Worm (Caenorhabditis elegans): Measurements from ENCODE around the gene flr-4.

Gene flr-4

DNA sequence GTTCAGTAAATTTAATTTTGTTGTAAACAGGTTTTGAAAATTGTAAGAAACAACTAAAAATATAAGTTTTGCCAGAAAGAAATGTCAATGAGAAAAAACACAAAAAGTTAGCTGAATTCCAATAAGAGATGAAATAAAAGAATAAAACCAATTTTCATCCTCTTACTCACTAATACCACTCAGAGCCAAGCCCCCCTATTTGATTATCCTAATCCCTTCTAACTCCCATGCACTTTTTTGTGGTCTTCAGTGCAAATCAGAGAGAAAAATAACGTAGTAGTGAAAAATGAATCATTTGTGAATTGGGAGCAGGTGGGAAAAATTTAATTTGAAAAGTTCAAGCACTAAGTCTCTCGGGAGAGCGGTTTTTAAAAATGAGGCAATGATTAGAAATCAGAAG lies 47.9 kb upstream of the flr-4 start:
- peak; percentile 98 for TF ChIP-seq ces-1 (GFP tag; optimal IDR thresholded peaks at IDR 0.05)
- TF ChIP-seq ceh-83 (GFP tag; optimal IDR thresholded peaks at IDR 0.05), result no peak

DNA sequence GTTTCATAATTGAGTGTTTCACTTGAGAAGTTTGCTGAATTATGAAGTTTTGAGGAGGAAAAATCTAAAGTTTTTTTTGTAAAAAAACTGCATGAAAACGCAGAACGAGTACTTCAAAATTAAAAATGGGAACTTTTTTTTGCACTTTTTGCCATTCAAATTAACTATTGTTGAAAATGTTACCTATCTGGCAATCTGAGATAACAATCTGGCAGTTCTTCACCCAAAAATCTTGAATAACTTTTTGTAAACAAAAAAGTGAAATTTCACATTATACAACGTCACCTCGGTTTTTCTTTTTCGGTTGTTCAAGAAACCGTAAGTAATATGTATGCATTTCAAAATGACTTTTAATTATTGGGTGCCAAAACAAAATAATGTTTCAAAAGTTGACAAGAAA lies 46.6 kb upstream of the flr-4 start:
- no peak for TF ChIP-seq unc-120 (tag; optimal IDR thresholded peaks at IDR 0.05; ENCODE audit: poor library complexity, severe bottlenecking)
- TF ChIP-seq ham-2 (GFP tag; optimal IDR thresholded peaks at IDR 0.05), result no peak
- TF ChIP-seq bed-3 (GFP tag; optimal IDR thresholded peaks at IDR 0.05), result no peak
- no peak for TF ChIP-seq lsy-2 (tag; optimal IDR thresholded peaks at IDR 0.05)
- TF ChIP-seq mab-5 (tag; optimal IDR thresholded peaks at IDR 0.05), result no peak

DNA sequence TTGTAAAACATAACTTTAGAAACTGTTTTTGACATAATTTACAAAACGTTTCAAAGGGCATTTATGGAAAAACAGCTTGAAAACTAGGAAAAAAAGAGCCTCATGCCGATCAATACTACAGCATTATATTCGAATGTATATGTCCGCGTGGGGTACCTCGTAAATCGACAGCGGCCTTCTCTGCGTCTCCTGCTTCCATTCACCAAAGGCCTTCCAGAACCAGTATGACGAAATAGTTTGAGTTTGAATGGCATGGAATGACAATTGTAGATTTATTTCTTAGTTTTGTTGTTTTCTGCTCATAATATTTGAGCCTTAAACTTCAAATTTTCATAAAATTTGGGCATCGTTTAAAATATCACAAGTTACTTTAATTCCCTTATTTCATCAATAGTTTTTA lies 43.8 kb upstream of the flr-4 start:
- no peak for TF ChIP-seq lsy-2 (tag; optimal IDR thresholded peaks at IDR 0.05)
- TF ChIP-seq ceh-43 (GFP tag; optimal IDR thresholded peaks at IDR 0.05), result no peak
- TF ChIP-seq sptf-1 (tag; optimal IDR thresholded peaks at IDR 0.05), result no peak
- no peak for TF ChIP-seq nhr-12 (tag; optimal IDR thresholded peaks at IDR 0.05)
- no peak for TF ChIP-seq cnd-1 (tag; optimal IDR thresholded peaks at IDR 0.05)
- no peak for TF ChIP-seq lin-32 (GFP tag; optimal IDR thresholded peaks at IDR 0.05)
- TF ChIP-seq elt-3 (tag; optimal IDR thresholded peaks at IDR 0.05), result no peak
- no peak for TF ChIP-seq bed-3 (GFP tag; optimal IDR thresholded peaks at IDR 0.05)
- no peak for TF ChIP-seq elt-1 (tag; optimal IDR thresholded peaks at IDR 0.05; ENCODE audit: borderline replicate concordance, insufficient read depth)
- no peak for TF ChIP-seq nhr-76 (tag; optimal IDR thresholded peaks at IDR 0.05)
- TF ChIP-seq mls-2 (tag; optimal IDR thresholded peaks at IDR 0.05), result no peak
- no peak for TF ChIP-seq M03D4.4 (tag; optimal IDR thresholded peaks at IDR 0.05)
- no peak for TF ChIP-seq mep-1 (tag; optimal IDR thresholded peaks at IDR 0.05)
- TF ChIP-seq nhr-237 (tag; optimal IDR thresholded peaks at IDR 0.05), result no peak
- no peak for TF ChIP-seq zip-8 (tag; optimal IDR thresholded peaks at IDR 0.05)
- no peak for TF ChIP-seq ham-2 (GFP tag; optimal IDR thresholded peaks at IDR 0.05)
- TF ChIP-seq ceh-83 (GFP tag; optimal IDR thresholded peaks at IDR 0.05), result no peak

DNA sequence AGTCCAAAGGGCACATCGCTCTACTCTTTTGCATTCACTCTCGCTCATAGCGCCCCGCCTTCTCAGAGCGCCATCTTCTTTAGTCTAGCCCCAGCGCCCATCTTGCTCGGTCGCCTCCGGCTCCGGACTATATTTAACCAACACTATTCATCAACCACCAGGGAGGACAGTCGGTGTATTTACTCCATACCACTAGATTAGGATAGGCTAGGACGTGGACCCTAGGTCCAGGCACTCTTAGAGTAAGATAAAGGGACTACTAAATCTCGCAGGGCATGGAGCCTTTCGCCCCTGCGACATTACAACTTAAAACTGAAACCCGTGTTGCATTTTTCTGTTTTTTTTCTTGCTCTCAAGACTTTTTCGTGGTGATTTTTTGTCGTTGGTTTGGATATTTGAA lies 41.7 kb upstream of the flr-4 start:
- no peak for TF ChIP-seq lin-13 (tag; optimal IDR thresholded peaks at IDR 0.05)
- TF ChIP-seq flh-1 (GFP tag; optimal IDR thresholded peaks at IDR 0.05), result no peak
- TF ChIP-seq nhr-12 (tag; optimal IDR thresholded peaks at IDR 0.05), result no peak
- no peak for TF ChIP-seq hlh-1 (tag; optimal IDR thresholded peaks at IDR 0.05)
- TF ChIP-seq cnd-1 (tag; optimal IDR thresholded peaks at IDR 0.05), result no peak
- TF ChIP-seq elt-3 (tag; optimal IDR thresholded peaks at IDR 0.05), result no peak
- no peak for TF ChIP-seq blmp-1 (tag; optimal IDR thresholded peaks at IDR 0.05)
- no peak for TF ChIP-seq elt-1 (tag; optimal IDR thresholded peaks at IDR 0.05; ENCODE audit: borderline replicate concordance, insufficient read depth)
- no peak for TF ChIP-seq tbx-8 (GFP tag; optimal IDR thresholded peaks at IDR 0.05)
- no peak for TF ChIP-seq unc-120 (tag; optimal IDR thresholded peaks at IDR 0.05; ENCODE audit: poor library complexity, severe bottlenecking)
- TF ChIP-seq ceh-43 (GFP tag; optimal IDR thresholded peaks at IDR 0.05), result no peak
- TF ChIP-seq nhr-2 (tag; optimal IDR thresholded peaks at IDR 0.05), result no peak
- no peak for TF ChIP-seq pha-4 (tag; optimal IDR thresholded peaks at IDR 0.05)
- TF ChIP-seq lsy-2 (tag; optimal IDR thresholded peaks at IDR 0.05), result no peak
- TF ChIP-seq mls-2 (tag; optimal IDR thresholded peaks at IDR 0.05), result no peak
- TF ChIP-seq ceh-39 (tag; optimal IDR thresholded peaks at IDR 0.05), result no peak
- TF ChIP-seq bed-3 (GFP tag; optimal IDR thresholded peaks at IDR 0.05), result no peak

DNA sequence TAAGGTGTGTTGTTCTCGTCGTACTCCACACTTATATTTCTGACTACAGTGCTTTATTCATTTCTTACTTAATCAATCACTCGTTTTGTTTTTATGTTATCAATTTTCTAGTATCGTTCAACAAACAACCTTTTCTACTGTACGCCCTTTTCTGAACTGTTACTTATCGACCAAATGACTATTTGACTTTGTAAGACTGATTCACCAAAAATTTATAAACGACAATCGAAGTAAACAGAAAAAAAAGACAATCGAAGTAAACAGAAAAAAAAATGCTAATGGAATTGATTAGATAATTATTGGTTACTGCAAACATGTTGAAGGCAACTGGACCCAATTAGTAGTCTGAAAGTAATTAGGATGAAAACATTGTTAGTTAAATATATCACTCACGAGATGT lies 39.2 kb upstream of the flr-4 start:
- no peak for TF ChIP-seq bed-3 (GFP tag; optimal IDR thresholded peaks at IDR 0.05)
- TF ChIP-seq lin-32 (GFP tag; optimal IDR thresholded peaks at IDR 0.05), result no peak
- no peak for TF ChIP-seq mep-1 (tag; optimal IDR thresholded peaks at IDR 0.05)
- no peak for TF ChIP-seq sptf-1 (tag; optimal IDR thresholded peaks at IDR 0.05)
- no peak for TF ChIP-seq sem-2 (GFP tag; optimal IDR thresholded peaks at IDR 0.05)
- TF ChIP-seq hlh-1 (tag; optimal IDR thresholded peaks at IDR 0.05), result no peak
- TF ChIP-seq elt-1 (tag; optimal IDR thresholded peaks at IDR 0.05; ENCODE audit: borderline replicate concordance, insufficient read depth), result no peak

DNA sequence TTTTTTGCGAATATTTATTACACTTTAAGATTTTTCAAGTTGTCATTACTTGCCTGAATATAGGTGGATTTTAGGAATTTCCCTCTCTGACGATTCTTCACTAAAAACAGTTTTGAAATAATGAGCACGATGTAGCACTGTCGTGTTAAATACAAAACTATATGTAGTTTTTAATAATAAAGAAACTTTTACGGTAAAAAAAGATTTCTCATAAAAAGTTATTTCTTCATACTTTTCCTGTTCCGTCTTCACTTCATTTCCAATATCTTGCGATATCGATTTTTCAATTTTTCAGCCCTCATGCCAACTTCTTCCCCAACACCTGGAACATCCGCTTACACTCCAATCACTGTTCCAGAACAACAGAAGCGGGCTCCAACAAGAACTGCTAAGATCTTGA lies 36.8 kb upstream of the flr-4 start, which contains the start of gene H03G16.6:
Gene H03G16.6 (plus strand): TSS at position 301 of the 400 bp plus-strand sequence.
- TF ChIP-seq ztf-11 (tag; optimal IDR thresholded peaks at IDR 0.05) (no peak), sptf-1 (tag; optimal IDR thresholded peaks at IDR 0.05) (no peak), unc-62 (GFP tag; optimal IDR thresholded peaks at IDR 0.05) (no peak), mab-5 (tag; optimal IDR thresholded peaks at IDR 0.05) (no peak), nhr-28 (tag; optimal IDR thresholded peaks at IDR 0.05) (no peak), snpc-4 (tag; optimal IDR thresholded peaks at IDR 0.05) (no peak), cnd-1 (tag; optimal IDR thresholded peaks at IDR 0.05) (no peak), flh-1 (GFP tag; optimal IDR thresholded peaks at IDR 0.05) (no peak), zip-8 (tag; optimal IDR thresholded peaks at IDR 0.05) (no peak), lin-32 (GFP tag; optimal IDR thresholded peaks at IDR 0.05) (no peak), ceh-83 (GFP tag; optimal IDR thresholded peaks at IDR 0.05) (no peak), hlh-1 (tag; optimal IDR thresholded peaks at IDR 0.05) (no peak), nhr-237 (tag; optimal IDR thresholded peaks at IDR 0.05) (no peak), elt-1 (tag; optimal IDR thresholded peaks at IDR 0.05; ENCODE audit: borderline replicate concordance, insufficient read depth) (no peak), M03D4.4 (tag; optimal IDR thresholded peaks at IDR 0.05) (no peak), tbx-8 (GFP tag; optimal IDR thresholded peaks at IDR 0.05) (no peak)

All from whole organism, mixed stage, embryonic.